Worm (Caenorhabditis elegans): ENCODE measurements around the gene pes-23.

DNA sequence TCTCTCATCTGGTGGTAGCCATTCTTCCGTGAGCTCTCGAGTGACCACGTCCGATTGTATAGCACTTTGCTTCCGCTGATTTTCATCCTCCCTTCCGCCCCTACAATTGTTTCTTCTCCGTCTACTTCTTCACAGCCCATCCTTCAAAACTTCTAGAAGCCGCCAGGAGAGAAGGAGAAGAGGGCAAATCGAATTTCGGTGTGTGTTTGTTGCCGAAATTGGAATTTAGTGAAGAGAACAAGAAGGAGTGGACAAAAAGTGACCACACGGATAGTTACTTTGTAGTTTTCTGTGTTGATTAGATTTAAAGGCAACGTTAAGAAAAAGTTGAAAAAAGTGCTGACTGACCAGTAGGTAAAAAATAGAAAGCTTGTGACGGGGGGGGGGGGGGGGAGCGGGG, 8.1 kb upstream of the pes-23 start:
- TF ChIP-seq klf-2 (GFP tag; conservative IDR thresholded peaks at IDR 0.05) = no peak
- no peak for TF ChIP-seq ref-1 (GFP tag; conservative IDR thresholded peaks at IDR 0.05)

All from whole organism, midembryonic.